Worm (Caenorhabditis elegans) whole organism, L4 larva: ENCODE results near the gene dmsr-5.

Source experiments
- F10B5.3 ChIP-seq: sonication (generic microtip); optimal IDR thresholded peaks from 2 replicates; lab custom pipeline; 2016; ENCODE audit warnings: mild to moderate bottlenecking, missing genetic modification characterization, missing compliant biosample characterization
- F37D6.2 ChIP-seq: sonication (generic microtip); optimal IDR thresholded peaks from 2 replicates; lab custom pipeline; 2016; ENCODE audit warnings: mild to moderate bottlenecking, missing genetic modification characterization, missing compliant biosample characterization
- T26A8.4 ChIP-seq: fragments of 200-800 bp; sonication (Bioruptor generic); IDR thresholded peaks from 2 replicates; pipeline ENCODE4 v1.3.6; 2022; ENCODE audit warnings: missing genetic modification characterization, missing compliant biosample characterization
- Y105C5A.15 ChIP-seq: fragments of 200-800 bp; sonication (Bioruptor generic); IDR thresholded peaks from 2 replicates; pipeline ENCODE4 v1.3.6; 2022; ENCODE audit warnings: missing genetic modification characterization, missing compliant biosample characterization
- Y5F2A.4 ChIP-seq: fragments of 200-800 bp; sonication (Bioruptor generic); optimal IDR thresholded peaks from 2 replicates; lab custom pipeline; 2018; ENCODE audit warnings: mild to moderate bottlenecking, missing genetic modification characterization, missing compliant biosample characterization
- ZK546.5 ChIP-seq, 2 experiments: sonication (generic microtip); optimal IDR thresholded peaks; 2 replicates each; lab custom pipeline; 2017; ENCODE audit warnings: missing biosample characterization in 2 of 2, missing genetic modification characterization in 2 of 2
- aha-1 ChIP-seq: fragments of 150-350 bp; peaks from one replicate; lab custom pipeline; 2014; ENCODE audit warnings: missing biosample characterization, missing genetic modification characterization
- attf-4 ChIP-seq: sonication (generic microtip); optimal IDR thresholded peaks from 3 replicates; lab custom pipeline; 2017; ENCODE audit warnings: missing biosample characterization, missing genetic modification characterization
- ceh-28 ChIP-seq: fragments of 150-350 bp; optimal IDR thresholded peaks from 2 replicates; lab custom pipeline; 2014; ENCODE audit warnings: missing biosample characterization, missing genetic modification reagents, missing genetic modification characterization
- ceh-32 ChIP-seq: sonication (generic microtip); optimal IDR thresholded peaks from 2 replicates; lab custom pipeline; 2016; ENCODE audit warnings: mild to moderate bottlenecking, missing genetic modification characterization, missing compliant biosample characterization; ENCODE audit not compliant: poor library complexity
- ceh-44 ChIP-seq: fragments of 200-800 bp; sonication (Bioruptor generic); IDR thresholded peaks from 2 replicates; pipeline ENCODE4 v1.3.6; 2022; ENCODE audit warnings: missing genetic modification reagents, missing genetic modification characterization, missing compliant biosample characterization
- ces-1 ChIP-seq: fragments of 150-350 bp; sonication (generic microtip); optimal IDR thresholded peaks from 4 replicates; lab custom pipeline; 2014; ENCODE audit warnings: missing biosample characterization, missing genetic modification reagents, missing genetic modification characterization
- cey-2 ChIP-seq: sonication (generic microtip); optimal IDR thresholded peaks from 3 replicates; lab custom pipeline; 2017; ENCODE audit warnings: missing genetic modification characterization, mild to moderate bottlenecking, missing compliant biosample characterization, antibody characterized with exemption, borderline replicate concordance; ENCODE audit not compliant: insufficient read depth
- daf-16 ChIP-seq, 3 experiments: sonication (generic microtip); optimal IDR thresholded peaks; 2 replicates each; lab custom pipeline; 2016 to 2017; ENCODE audit warnings: missing genetic modification characterization in 3 of 3, missing genetic modification reagents in 3 of 3, mild to moderate bottlenecking in 2 of 3, missing compliant biosample characterization in 2 of 3, missing biosample characterization in 1 of 3, moderate library complexity in 1 of 3
- dmd-6 ChIP-seq: fragments of 200-800 bp; sonication (Bioruptor generic); IDR thresholded peaks from 2 replicates; pipeline ENCODE4 v1.3.6; 2022; ENCODE audit warnings: missing genetic modification reagents, missing genetic modification characterization, missing compliant biosample characterization
- dmd-8 ChIP-seq: fragments of 200-800 bp; sonication (Bioruptor generic); IDR thresholded peaks from 2 replicates; pipeline ENCODE4 v1.3.6; 2022; ENCODE audit warnings: missing genetic modification characterization, missing compliant biosample characterization
- dmd-9 ChIP-seq: fragments of 200-800 bp; sonication (Bioruptor generic); IDR thresholded peaks from 2 replicates; pipeline ENCODE4 v1.3.6; 2022; ENCODE audit warnings: missing genetic modification reagents, missing genetic modification characterization, missing compliant biosample characterization
- dve-1 ChIP-seq: sonication (generic microtip); optimal IDR thresholded peaks from 2 replicates; lab custom pipeline; 2017; ENCODE audit warnings: antibody characterized with exemption, mild to moderate bottlenecking, missing genetic modification characterization, missing compliant biosample characterization; ENCODE audit not compliant: insufficient read depth
- egl-43 ChIP-seq: fragments of 200-800 bp; sonication (Bioruptor generic); IDR thresholded peaks from 2 replicates; pipeline ENCODE4 v1.3.6; 2022; ENCODE audit warnings: missing genetic modification reagents, missing genetic modification characterization, missing compliant biosample characterization
- hlh-30 ChIP-seq: sonication (generic microtip); optimal IDR thresholded peaks from 2 replicates; lab custom pipeline; 2017; ENCODE audit warnings: antibody characterized with exemption, mild to moderate bottlenecking, missing genetic modification characterization, missing compliant biosample characterization; ENCODE audit not compliant: insufficient read depth
- hmg-1.1 ChIP-seq: fragments of 200-800 bp; sonication (Bioruptor generic); IDR thresholded peaks from 2 replicates; pipeline ENCODE4 v1.3.6; 2022; ENCODE audit warnings: missing genetic modification reagents, missing genetic modification characterization, missing compliant biosample characterization
- lin-1 ChIP-seq: fragments of 200-800 bp; sonication (Bioruptor generic); IDR thresholded peaks from 2 replicates; pipeline ENCODE4 v1.3.6; 2022; ENCODE audit warnings: missing genetic modification reagents, missing genetic modification characterization, missing compliant biosample characterization
- lin-38 ChIP-seq: fragments of 200-800 bp; sonication (Bioruptor generic); IDR thresholded peaks from 2 replicates; pipeline ENCODE4 v1.3.6; 2022; ENCODE audit warnings: missing genetic modification reagents, missing genetic modification characterization, missing compliant biosample characterization
- lin-39 ChIP-seq: fragments of 150-350 bp; optimal IDR thresholded peaks from 2 replicates; lab custom pipeline; 2014; ENCODE audit warnings: missing biosample characterization, missing genetic modification reagents, missing genetic modification characterization
- lsy-2 ChIP-seq, 2 experiments: fragments of 150-350 bp in 1 of 2; sonication (generic microtip) in 1 of 2; optimal IDR thresholded peaks; 2 replicates each; lab custom pipeline; 2014 to 2017; ENCODE audit warnings: missing biosample characterization in 2 of 2, missing genetic modification characterization in 2 of 2
- mdl-1 ChIP-seq, 2 experiments: fragments of 150-350 bp in 1 of 2; sonication (generic microtip) in 1 of 2; optimal IDR thresholded peaks; 2 replicates each; lab custom pipeline; 2014 to 2017; ENCODE audit warnings: missing biosample characterization in 2 of 2, missing genetic modification characterization in 2 of 2
- mep-1 ChIP-seq: fragments of 150-350 bp; sonication (generic microtip); optimal IDR thresholded peaks from 3 replicates; lab custom pipeline; 2014; ENCODE audit warnings: missing biosample characterization, missing genetic modification characterization
- mes-2 ChIP-seq: sonication (generic microtip); optimal IDR thresholded peaks from 2 replicates; lab custom pipeline; 2016; ENCODE audit warnings: missing genotype, mild to moderate bottlenecking, missing genetic modification characterization, missing compliant biosample characterization; ENCODE audit not compliant: poor library complexity, severe bottlenecking
- mxl-3 ChIP-seq: fragments of 200-800 bp; sonication (Bioruptor generic); optimal IDR thresholded peaks from 2 replicates; lab custom pipeline; 2018; ENCODE audit warnings: mild to moderate bottlenecking, missing genetic modification characterization, missing compliant biosample characterization
- nhr-28 ChIP-seq: fragments of 150-350 bp; optimal IDR thresholded peaks from 2 replicates; lab custom pipeline; 2014; ENCODE audit warnings: missing biosample characterization, missing genetic modification characterization
- nhr-41 ChIP-seq: fragments of 200-800 bp; sonication (Bioruptor generic); IDR thresholded peaks from 2 replicates; pipeline ENCODE4 v1.3.6; 2022; ENCODE audit warnings: missing genetic modification reagents, missing genetic modification characterization, missing compliant biosample characterization
- nhr-6 ChIP-seq: fragments of 150-350 bp; optimal IDR thresholded peaks from 2 replicates; lab custom pipeline; 2014; ENCODE audit warnings: missing biosample characterization, missing genetic modification characterization
- nhr-76 ChIP-seq: fragments of 150-350 bp; optimal IDR thresholded peaks from 2 replicates; lab custom pipeline; 2014; ENCODE audit warnings: missing biosample characterization, missing genetic modification characterization
- nhr-77 ChIP-seq: fragments of 150-350 bp; optimal IDR thresholded peaks from 2 replicates; lab custom pipeline; 2014; ENCODE audit warnings: missing biosample characterization, missing genetic modification characterization
- pha-4 ChIP-seq, 2 experiments: fragments of 150-350 bp in 1 of 2; fragments of 200-800 bp in 1 of 2; sonication (Bioruptor generic) in 1 of 2; IDR thresholded peaks in 1 of 2; optimal IDR thresholded peaks in 1 of 2; 2 replicates each; pipeline versions ENCODE4 v1.3.6 to Lab custom; 2014 to 2022; ENCODE audit warnings: missing genetic modification characterization in 2 of 2, missing genetic modification reagents in 2 of 2, missing biosample characterization in 1 of 2, missing compliant biosample characterization in 1 of 2
- pqm-1 ChIP-seq: sonication (generic microtip); optimal IDR thresholded peaks from 2 replicates; lab custom pipeline; 2017; ENCODE audit warnings: missing biosample characterization, missing genetic modification characterization
- rbr-2 ChIP-seq: sonication (generic microtip); optimal IDR thresholded peaks from 2 replicates; lab custom pipeline; 2016; ENCODE audit warnings: missing genotype, missing genetic modification characterization, missing compliant biosample characterization
- snpc-1.2 ChIP-seq: fragments of 200-800 bp; sonication (Bioruptor generic); IDR thresholded peaks from 2 replicates; pipeline ENCODE4 v1.3.6; 2022; ENCODE audit warnings: missing genetic modification reagents, missing genetic modification characterization, missing compliant biosample characterization
- tag-97 ChIP-seq: fragments of 200-800 bp; sonication (Bioruptor generic); IDR thresholded peaks from 2 replicates; pipeline ENCODE4 v1.3.6; 2022; ENCODE audit warnings: missing genetic modification characterization, missing compliant biosample characterization
- unc-39 ChIP-seq: sonication (generic microtip); optimal IDR thresholded peaks from 2 replicates; lab custom pipeline; 2017; ENCODE audit warnings: missing biosample characterization, missing genetic modification characterization
- zfp-2 ChIP-seq: sonication (generic microtip); optimal IDR thresholded peaks from 2 replicates; lab custom pipeline; 2016; ENCODE audit warnings: mild to moderate bottlenecking, missing genetic modification characterization, missing compliant biosample characterization
- zfp-3 ChIP-seq: fragments of 200-800 bp; sonication (Bioruptor generic); conservative IDR thresholded peaks from 2 replicates; pipeline ENCODE4 v1.3.6; 2022; ENCODE audit warnings: missing genetic modification reagents, missing genetic modification characterization, missing compliant biosample characterization
- ztf-11 ChIP-seq: fragments of 150-350 bp; optimal IDR thresholded peaks from 2 replicates; lab custom pipeline; 2014; ENCODE audit warnings: missing biosample characterization, missing genetic modification characterization

The dmsr-5 gene

DNA sequence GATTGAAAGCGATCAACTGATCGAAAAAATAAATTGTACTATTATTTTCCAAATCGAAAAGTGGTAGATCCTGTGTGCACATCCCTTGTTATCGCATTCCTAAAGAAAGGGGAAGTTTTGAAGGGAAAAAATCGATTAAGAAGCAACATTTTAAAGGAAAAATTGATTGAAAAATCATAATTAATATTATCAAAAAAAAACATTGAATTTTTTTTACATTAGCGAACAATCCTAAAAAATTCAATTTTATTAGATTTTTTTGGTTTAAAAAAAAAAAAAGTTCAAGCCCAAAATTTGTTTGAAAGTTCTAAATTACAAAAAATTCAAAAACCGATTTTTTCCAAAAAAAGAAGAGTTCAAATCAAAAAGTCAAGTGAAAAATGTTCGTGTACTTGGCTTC is at the start of gene dmsr-5:
Gene dmsr-5 (minus strand): TSS at position 101 of the 400 bp plus-strand sequence.
- TF ChIP-seq lin-39, result no peak
- TF ChIP-seq snpc-1.2 (GFP tag; lab: Robert Waterston, UW), result no peak
- no peak for TF ChIP-seq pqm-1 (tag; lab: Kevin White, UChicago)
- TF ChIP-seq ceh-28 (tag; lab: Kevin White, UChicago), result no peak
- no peak for TF ChIP-seq aha-1 (tag; lab: Kevin White, UChicago)
- no peak for TF ChIP-seq dmd-9 (GFP tag; lab: Robert Waterston, UW)

DNA sequence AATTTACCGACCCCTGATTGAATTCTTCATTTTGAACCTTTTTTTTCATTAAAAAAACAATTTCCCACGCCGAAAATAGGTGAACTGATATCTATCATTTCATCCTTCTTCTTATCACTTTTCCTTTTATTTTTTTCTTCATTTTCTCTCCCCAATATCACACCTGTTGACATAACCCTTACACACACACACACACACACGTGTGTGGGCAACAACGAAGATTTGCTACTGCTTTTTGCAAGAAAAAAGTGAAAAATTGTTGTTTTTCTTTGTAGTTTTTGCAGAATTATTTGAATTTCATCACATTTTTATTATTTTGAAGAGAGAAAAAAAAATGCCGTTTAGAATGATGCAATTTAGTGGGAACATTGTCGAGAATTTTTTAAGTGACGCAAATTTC is 45.5 kb upstream of the dmsr-5 start:
- TF ChIP-seq pha-4 (GFP tag; IDR thresholded peaks at IDR 0.05; lab: Robert Waterston, UW), result no peak
- TF ChIP-seq pha-4 (tag; optimal IDR thresholded peaks at IDR 0.05; lab: Kevin White, UChicago), result no peak
- TF ChIP-seq nhr-76 (tag; lab: Kevin White, UChicago), result no peak
- TF ChIP-seq lsy-2 (tag; optimal IDR thresholded peaks at IDR 0.05; lab: Kevin White, UChicago), result no peak
- no peak for TF ChIP-seq nhr-6 (tag; lab: Kevin White, UChicago)
- TF ChIP-seq F10B5.3 (tag; lab: Kevin White, UChicago), result no peak
- TF ChIP-seq pqm-1 (tag; lab: Kevin White, UChicago), result peak; percentile 33
- TF ChIP-seq ces-1 (GFP tag; lab: Kevin White, UChicago), result no peak
- no peak for TF ChIP-seq mep-1 (tag; lab: Kevin White, UChicago)
- no peak for TF ChIP-seq ztf-11
- TF ChIP-seq zfp-3 (GFP tag; lab: Robert Waterston, UW), result no peak
- TF ChIP-seq nhr-77 (tag; lab: Kevin White, UChicago), result no peak
- TF ChIP-seq ceh-32, result no peak
- no peak for TF ChIP-seq hmg-1.1 (GFP tag; lab: Robert Waterston, UW)
- peak in 1 of 2 experiments; percentile 6 for TF ChIP-seq daf-16 (GFP tag; optimal IDR thresholded peaks at IDR 0.05; lab: Kevin White, UChicago)
- peak; percentile 48 for TF ChIP-seq daf-16 (tag; optimal IDR thresholded peaks at IDR 0.05; lab: Kevin White, UChicago)
- TF ChIP-seq F37D6.2, result no peak
- TF ChIP-seq zfp-2 (tag; lab: Kevin White, UChicago), result no peak
- TF ChIP-seq nhr-41, result no peak
- peak; percentile 64 for TF ChIP-seq aha-1 (tag; lab: Kevin White, UChicago)
- peak; percentile 21 to 70 for TF ChIP-seq mdl-1 (tag; optimal IDR thresholded peaks at IDR 0.05; lab: Kevin White, UChicago)
- TF ChIP-seq hlh-30 (tag; lab: Kevin White, UChicago), result peak; percentile 46
- no peak for TF ChIP-seq Y105C5A.15
- TF ChIP-seq unc-39 (tag; lab: Kevin White, UChicago), result no peak
- TF ChIP-seq nhr-28 (tag; lab: Kevin White, UChicago), result peak; percentile 69
- TF ChIP-seq dmd-9 (GFP tag; lab: Robert Waterston, UW), result no peak
- TF ChIP-seq mxl-3 (GFP tag; lab: Kevin White, UChicago), result peak; percentile 93
- no peak for TF ChIP-seq ZK546.5 (tag; optimal IDR thresholded peaks at IDR 0.05; lab: Kevin White, UChicago)
- TF ChIP-seq egl-43, result no peak
- TF ChIP-seq ceh-44 (GFP tag; lab: Robert Waterston, UW), result no peak
- TF ChIP-seq cey-2 (tag; lab: Kevin White, UChicago), result no peak
- no peak for TF ChIP-seq T26A8.4 (GFP tag; lab: Robert Waterston, UW)
- no peak for TF ChIP-seq lin-1 (GFP tag; lab: Robert Waterston, UW)
- no peak for TF ChIP-seq Y5F2A.4 (GFP tag; lab: Kevin White, UChicago)
- TF ChIP-seq attf-4 (tag; lab: Kevin White, UChicago), result no peak
- TF ChIP-seq, all 104 proteins: peak for 7

DNA sequence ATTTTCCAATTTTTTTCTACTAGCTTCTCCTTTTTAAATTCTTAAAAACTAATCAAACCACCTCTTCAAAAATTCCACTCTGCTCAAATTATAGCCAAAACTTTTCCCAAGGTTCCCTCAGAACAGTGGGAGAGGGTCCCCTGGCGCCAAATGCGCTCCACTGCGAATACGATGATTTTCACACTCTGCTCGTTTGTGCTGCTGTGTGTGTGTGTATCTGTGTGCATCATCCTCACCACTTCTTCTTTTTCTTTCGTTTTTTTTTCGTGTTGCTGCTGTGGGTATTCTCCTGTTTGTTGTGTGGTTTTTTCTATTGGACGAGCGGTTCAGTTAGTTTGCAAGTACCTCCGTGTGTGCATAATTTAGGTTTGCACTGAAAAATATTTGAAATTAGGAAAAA is 44.2 kb upstream of the dmsr-5 start:
- TF ChIP-seq tag-97 (GFP tag; lab: Robert Waterston, UW) (no peak), aha-1 (tag; lab: Kevin White, UChicago) (peak; percentile 99), zfp-3 (GFP tag; lab: Robert Waterston, UW) (no peak), lsy-2 (tag; optimal IDR thresholded peaks at IDR 0.05; lab: Kevin White, UChicago) (peak in 1 of 2 experiments; percentile 71), lin-38 (peak; percentile 60), dve-1 (tag; lab: Kevin White, UChicago) (peak; percentile 14), daf-16 (GFP tag; optimal IDR thresholded peaks at IDR 0.05; lab: Kevin White, UChicago) (no peak), daf-16 (tag; optimal IDR thresholded peaks at IDR 0.05; lab: Kevin White, UChicago) (no peak), mes-2 (tag; lab: Kevin White, UChicago) (peak; percentile 53), dmd-8 (no peak), mep-1 (tag; lab: Kevin White, UChicago) (peak; percentile 45), dmd-6 (GFP tag; lab: Robert Waterston, UW) (peak; percentile 21; the same call in 1 of the 2 replicates), hmg-1.1 (GFP tag; lab: Robert Waterston, UW) (peak; percentile 51; the same call in 1 of the 2 replicates), hlh-30 (tag; lab: Kevin White, UChicago) (peak; percentile 25), rbr-2 (tag; lab: Kevin White, UChicago) (peak; percentile 35)
